Fruit fly (Drosophila melanogaster): Measurements from ENCODE around the gene Ltn1.

dm6 chr3L:19561745-19562144 lies 9.7 kb upstream of the Ltn1 start:
- TF ChIP-seq h (optimal IDR thresholded peaks at IDR 0.05) = no peak
- no peak for TF ChIP-seq Myc (optimal IDR thresholded peaks at IDR 0.05)
- no peak for TF ChIP-seq Sin3A (optimal IDR thresholded peaks at IDR 0.05)
- no peak for TF ChIP-seq ttk (optimal IDR thresholded peaks at IDR 0.05)
